Worm (Caenorhabditis elegans): ENCODE measurements around the gene chat-1.

DNA sequence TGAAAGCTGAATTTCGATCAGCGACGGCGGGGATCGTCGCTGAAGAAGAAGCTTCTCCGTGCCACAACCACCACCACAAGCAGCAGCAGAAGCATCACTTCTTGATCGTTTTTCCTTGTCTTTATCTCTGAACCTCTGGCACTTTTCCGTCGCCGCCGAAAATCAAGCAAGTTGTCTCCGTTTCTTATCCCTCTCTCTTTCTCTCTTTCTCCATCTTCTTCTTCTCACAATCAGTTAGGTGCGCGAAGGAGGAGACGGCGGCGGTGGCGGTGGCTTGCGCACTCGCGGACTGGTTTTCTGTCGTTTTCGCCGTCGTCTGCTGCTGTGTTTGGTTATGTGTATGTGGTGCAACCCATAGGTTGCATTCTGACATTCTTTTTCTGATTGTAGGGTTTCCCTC lies 48.7 kb upstream of the chat-1 start:
- TF ChIP-seq W03F9.2 (tag; optimal IDR thresholded peaks at IDR 0.05): no peak
- no peak for TF ChIP-seq him-1 (tag; optimal IDR thresholded peaks at IDR 0.05)
